Worm (Caenorhabditis elegans) whole organism, midembryonic: Measurements from ENCODE around the gene ncx-1.

Source experiments
- T22C8.4 ChIP-seq: fragments of 200-800 bp; sonication (Bioruptor generic); IDR thresholded peaks from 2 replicates; pipeline ENCODE4 v1.3.6; 2022; ENCODE audit warnings: missing genetic modification characterization, missing compliant biosample characterization
- cog-1 ChIP-seq: sonication (generic microtip); optimal IDR thresholded peaks from 2 replicates; lab custom pipeline; 2016; ENCODE audit warnings: missing genetic modification characterization, missing compliant biosample characterization
- flt-1 ChIP-seq: fragments of 200-800 bp; sonication (Bioruptor generic); IDR thresholded peaks from 2 replicates; pipeline ENCODE4 v1.3.6; 2022; ENCODE audit warnings: missing genetic modification characterization, missing compliant biosample characterization
- klf-2 ChIP-seq: fragments of 200-800 bp; sonication (Bioruptor generic); conservative IDR thresholded peaks from 2 replicates; pipeline ENCODE4 v1.3.6; 2022; ENCODE audit warnings: missing genetic modification reagents, missing genetic modification characterization, missing compliant biosample characterization
- med-1 ChIP-seq: sonication (generic microtip); optimal IDR thresholded peaks from 2 replicates; lab custom pipeline; 2017; ENCODE audit warnings: missing genetic modification characterization, mild to moderate bottlenecking, missing compliant biosample characterization, antibody characterized with exemption, missing genetic modification reagents; ENCODE audit not compliant: insufficient read depth
- ref-1 ChIP-seq: fragments of 200-800 bp; sonication (Bioruptor generic); conservative IDR thresholded peaks from 2 replicates; pipeline ENCODE4 v1.3.6; 2022; ENCODE audit warnings: missing genetic modification reagents, missing genetic modification characterization, missing compliant biosample characterization
- tab-1 ChIP-seq: fragments of 200-800 bp; sonication (Bioruptor generic); IDR thresholded peaks from 2 replicates; pipeline ENCODE4 v1.3.6; 2022; ENCODE audit warnings: missing genetic modification characterization, missing compliant biosample characterization
- ztf-23 ChIP-seq: fragments of 200-800 bp; sonication (Bioruptor generic); IDR thresholded peaks from 2 replicates; pipeline ENCODE4 v1.3.6; 2022; ENCODE audit warnings: missing genetic modification reagents, missing genetic modification characterization, missing compliant biosample characterization
- ztf-29 ChIP-seq: fragments of 200-800 bp; sonication (Bioruptor generic); IDR thresholded peaks from 2 replicates; pipeline ENCODE4 v1.3.6; 2022; ENCODE audit warnings: missing genetic modification reagents, missing genetic modification characterization, missing compliant biosample characterization

ncx-1 gene

ce11 chrV:20124393-20124792, 3.9 kb upstream of the ncx-1 start:
- TF ChIP-seq klf-2 (GFP tag; lab: Robert Waterston, UW) (no peak), T22C8.4 (GFP tag; lab: Robert Waterston, UW) (no peak), ref-1 (GFP tag; lab: Robert Waterston, UW) (no peak), ztf-23 (no peak), flt-1 (GFP tag; lab: Robert Waterston, UW) (no peak)

ce11 chrV:20123616-20124015, 3.1 kb upstream of the ncx-1 start:
- TF ChIP-seq ref-1 (GFP tag; lab: Robert Waterston, UW) (no peak), tab-1 (GFP tag; lab: Robert Waterston, UW) (no peak), ztf-29 (GFP tag; lab: Robert Waterston, UW) (no peak), klf-2 (GFP tag; lab: Robert Waterston, UW) (no peak), T22C8.4 (GFP tag; lab: Robert Waterston, UW) (no peak), ztf-23 (no peak), cog-1 (tag; lab: Kevin White, UChicago) (no peak), med-1 (GFP tag; lab: Kevin White, UChicago) (no peak), flt-1 (GFP tag; lab: Robert Waterston, UW) (no peak)

ce11 chrV:20123010-20123409, 2.5 kb upstream of the ncx-1 start:
- TF ChIP-seq ztf-29 (GFP tag; lab: Robert Waterston, UW) (no peak), tab-1 (GFP tag; lab: Robert Waterston, UW) (no peak), flt-1 (GFP tag; lab: Robert Waterston, UW) (no peak), ref-1 (GFP tag; lab: Robert Waterston, UW) (no peak), cog-1 (tag; lab: Kevin White, UChicago) (no peak), T22C8.4 (GFP tag; lab: Robert Waterston, UW) (no peak), ztf-23 (no peak), med-1 (GFP tag; lab: Kevin White, UChicago) (no peak), klf-2 (GFP tag; lab: Robert Waterston, UW) (no peak)

DNA sequence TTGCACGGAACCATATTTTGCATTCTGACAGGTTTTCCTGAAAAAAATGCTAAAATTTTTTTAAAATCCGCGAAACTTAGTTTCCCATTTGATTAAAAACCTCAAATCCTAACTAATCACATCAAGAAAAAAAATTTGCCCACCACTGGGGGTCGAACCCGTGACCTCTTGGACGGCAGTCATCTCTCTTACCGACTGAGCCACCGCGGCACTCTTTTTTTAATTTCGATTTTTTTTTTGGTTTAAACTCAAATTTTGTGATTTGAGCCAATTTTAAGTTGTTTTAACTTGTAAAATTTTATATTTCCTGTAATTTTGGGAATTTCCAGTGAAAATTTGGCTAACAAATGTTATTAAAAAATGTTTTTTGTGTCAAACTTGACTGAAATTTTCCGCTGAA, 703 bp downstream of the ncx-1 start:
- TF ChIP-seq klf-2 (GFP tag; lab: Robert Waterston, UW) (no peak), ztf-23 (no peak), ref-1 (GFP tag; lab: Robert Waterston, UW) (no peak), flt-1 (GFP tag; lab: Robert Waterston, UW) (no peak), tab-1 (GFP tag; lab: Robert Waterston, UW) (no peak), ztf-29 (GFP tag; lab: Robert Waterston, UW) (no peak), med-1 (GFP tag; lab: Kevin White, UChicago) (no peak), cog-1 (tag; lab: Kevin White, UChicago) (no peak)

DNA sequence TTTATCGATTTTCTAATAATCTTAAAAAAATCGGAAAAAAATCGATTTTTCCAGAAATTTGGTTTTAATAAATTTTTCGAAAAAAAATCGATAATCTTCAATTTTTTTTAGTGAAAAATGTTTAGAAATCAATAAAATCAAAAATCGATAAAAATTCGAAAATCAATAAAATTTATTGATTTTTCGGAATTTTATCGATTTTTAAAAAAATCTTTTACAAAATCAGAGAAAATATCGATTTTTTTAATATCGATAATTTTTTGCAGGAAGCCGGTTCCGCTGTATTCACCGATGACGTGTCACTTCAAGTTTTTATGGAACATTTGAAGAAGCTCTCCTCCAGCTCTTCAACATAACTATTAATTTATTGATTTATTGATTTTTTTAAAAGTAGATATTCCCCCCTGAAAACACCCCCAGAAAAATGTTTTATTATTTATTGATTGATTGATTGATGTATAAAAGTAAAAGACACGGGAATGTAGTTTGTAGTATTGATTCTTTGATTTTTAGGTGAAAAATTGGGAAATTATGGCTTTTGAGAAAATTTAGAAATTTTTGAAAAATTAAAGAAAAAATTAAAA, 15.2 kb downstream of the ncx-1 start:
- TF ChIP-seq flt-1 (GFP tag; lab: Robert Waterston, UW) = no peak
- TF ChIP-seq T22C8.4 (GFP tag; lab: Robert Waterston, UW) = peak; percentile 63; the same call in 1 of the 2 replicates

DNA sequence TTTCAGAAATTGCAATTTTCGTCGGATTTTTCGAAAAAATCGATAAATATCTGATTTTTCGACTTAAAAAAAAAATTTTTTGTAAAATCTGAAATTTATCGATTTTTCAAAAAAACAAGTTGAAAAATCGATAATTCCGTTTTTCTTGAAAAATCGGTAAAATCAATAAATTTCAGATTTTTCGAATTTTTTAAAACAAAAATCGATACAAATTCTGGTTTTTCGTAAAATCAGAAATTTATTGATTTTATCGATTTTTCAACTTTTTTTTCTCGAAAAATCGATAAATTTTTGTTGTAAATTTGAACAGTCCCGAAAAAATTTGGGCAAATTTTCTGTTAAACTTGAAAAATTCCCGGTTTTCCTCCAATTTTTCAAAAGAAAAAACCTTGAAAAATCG, 16.1 kb downstream of the ncx-1 start:
- peak; percentile 45; the same call in 1 of the 2 replicates for TF ChIP-seq T22C8.4 (GFP tag; lab: Robert Waterston, UW)
- no peak for TF ChIP-seq ztf-23
- TF ChIP-seq flt-1 (GFP tag; lab: Robert Waterston, UW) = no peak
- TF ChIP-seq med-1 (GFP tag; lab: Kevin White, UChicago) = no peak

DNA sequence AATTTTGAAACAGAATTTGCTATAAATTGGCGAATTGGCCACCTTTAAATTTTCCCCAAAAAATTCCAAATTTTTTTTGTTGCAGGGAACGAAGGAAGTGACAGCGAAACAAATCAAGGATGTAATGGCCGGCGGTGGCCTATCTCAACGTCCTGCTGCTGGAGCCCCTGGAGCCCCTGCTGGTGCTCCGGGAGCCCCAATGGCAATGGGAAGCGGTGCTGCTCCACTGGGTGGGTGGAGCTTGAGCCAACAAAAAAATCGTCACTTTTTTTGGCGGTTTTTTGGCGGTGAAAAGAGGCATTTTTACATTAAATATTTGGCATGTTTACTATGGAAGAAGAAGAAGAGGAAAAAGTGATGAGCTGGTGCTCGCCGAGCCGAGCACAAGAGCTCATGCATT, 23.3 kb downstream of the ncx-1 start:
- no peak for TF ChIP-seq tab-1 (GFP tag; lab: Robert Waterston, UW)
- no peak for TF ChIP-seq flt-1 (GFP tag; lab: Robert Waterston, UW)
- no peak for TF ChIP-seq ztf-29 (GFP tag; lab: Robert Waterston, UW)
- no peak for TF ChIP-seq cog-1 (tag; lab: Kevin White, UChicago)
- no peak for TF ChIP-seq ztf-23
- TF ChIP-seq med-1 (GFP tag; lab: Kevin White, UChicago) = no peak
- TF ChIP-seq ref-1 (GFP tag; lab: Robert Waterston, UW) = no peak
- TF ChIP-seq T22C8.4 (GFP tag; lab: Robert Waterston, UW) = no peak
- no peak for TF ChIP-seq klf-2 (GFP tag; lab: Robert Waterston, UW)

DNA sequence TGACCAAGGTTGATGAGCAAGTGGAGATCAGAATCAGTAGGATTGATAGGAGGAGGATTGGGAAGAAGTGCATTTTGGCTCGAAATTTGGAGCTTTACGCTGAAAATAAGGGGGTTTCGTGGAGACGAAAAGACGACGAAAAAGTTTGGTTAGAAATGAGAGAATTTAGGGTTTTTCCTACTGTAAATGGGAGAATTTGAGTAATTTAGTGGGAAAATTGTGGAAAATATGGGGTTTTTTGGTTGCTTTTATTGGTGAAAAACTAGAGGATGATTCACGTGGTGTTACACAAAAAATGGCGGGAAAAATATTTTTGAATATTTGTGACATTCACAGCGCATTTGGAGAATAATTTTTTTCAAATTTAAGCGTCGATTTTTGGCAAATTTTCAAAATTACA, 25.6 kb downstream of the ncx-1 start, which contains the start of gene nlp-69:
Gene nlp-69, minus strand, starts transcription at position 101 of the 400 bp plus-strand sequence.
- TF ChIP-seq T22C8.4 (GFP tag; lab: Robert Waterston, UW) (no peak), flt-1 (GFP tag; lab: Robert Waterston, UW) (no peak), ref-1 (GFP tag; lab: Robert Waterston, UW) (no peak), cog-1 (tag; lab: Kevin White, UChicago) (no peak), med-1 (GFP tag; lab: Kevin White, UChicago) (no peak), tab-1 (GFP tag; lab: Robert Waterston, UW) (no peak), ztf-23 (no peak), ztf-29 (GFP tag; lab: Robert Waterston, UW) (no peak), klf-2 (GFP tag; lab: Robert Waterston, UW) (no peak)

ce11 chrV:20093940-20094339, 26.5 kb downstream of the ncx-1 start:
- TF ChIP-seq T22C8.4 (GFP tag; lab: Robert Waterston, UW) (no peak), ztf-29 (GFP tag; lab: Robert Waterston, UW) (no peak), klf-2 (GFP tag; lab: Robert Waterston, UW) (no peak), tab-1 (GFP tag; lab: Robert Waterston, UW) (no peak), cog-1 (tag; lab: Kevin White, UChicago) (no peak), ztf-23 (no peak), med-1 (GFP tag; lab: Kevin White, UChicago) (no peak), ref-1 (GFP tag; lab: Robert Waterston, UW) (no peak), flt-1 (GFP tag; lab: Robert Waterston, UW) (no peak)
